Worm (Caenorhabditis elegans): ENCODE measurements around the gene T24B8.7.

- 0 out of 2 replicates have a peak, but pooled peaks have one; percentile 21 for TF ChIP-seq tab-1 (GFP tag; IDR thresholded peaks at IDR 0.05)
- peak; percentile 7; the same call in 1 of the 2 replicates for TF ChIP-seq ztf-29 (GFP tag; IDR thresholded peaks at IDR 0.05)
- no peak for TF ChIP-seq T22C8.4 (GFP tag; IDR thresholded peaks at IDR 0.05)
- peak; percentile 29; the same call in 1 of the 2 replicates for TF ChIP-seq flt-1 (GFP tag; IDR thresholded peaks at IDR 0.05)
- peak; percentile 75 for TF ChIP-seq cog-1 (tag; optimal IDR thresholded peaks at IDR 0.05)
- TF ChIP-seq med-1 (GFP tag; optimal IDR thresholded peaks at IDR 0.05; ENCODE audit: insufficient read depth), result no peak
- no peak for TF ChIP-seq klf-2 (GFP tag; conservative IDR thresholded peaks at IDR 0.05)
Measured at ce11 chrII:9061557-9062183, 8.2 kb upstream of the T24B8.7 start.
